Worm (Caenorhabditis elegans) whole organism, L4/young adult: ENCODE measurements around the gene str-130.

Source experiments
- W03F9.2 ChIP-seq: fragments of 150-350 bp; optimal IDR thresholded peaks from 2 replicates; lab custom pipeline; 2014; ENCODE audit warnings: missing biosample characterization, missing genetic modification characterization
- dao-5 ChIP-seq: sonication (generic microtip); optimal IDR thresholded peaks from 2 replicates; lab custom pipeline; 2016; ENCODE audit warnings: missing genotype, missing genetic modification characterization, moderate library complexity, missing compliant biosample characterization
- him-1 ChIP-seq: sonication (generic microtip); optimal IDR thresholded peaks from 2 replicates; lab custom pipeline; 2016; ENCODE audit warnings: missing genotype, missing genetic modification reagents, missing genetic modification characterization, missing compliant biosample characterization

- TF ChIP-seq dao-5 (tag; lab: Kevin White, UChicago), result no peak
- TF ChIP-seq him-1 (tag; lab: Kevin White, UChicago), result no peak
- TF ChIP-seq W03F9.2, result no peak
Observed at ce11 chrV:8098239-8098638, 7.7 kb upstream of the str-130 start, which contains the start of gene str-145.
